Worm (Caenorhabditis elegans): ENCODE results near the gene F56B3.6.

Gene F56B3.6

ce11 chrIV:782393-782792 is 5.5 kb upstream of the F56B3.6 start:
- no peak for TF ChIP-seq fos-1 (tag; optimal IDR thresholded peaks at IDR 0.05)
- no peak for TF ChIP-seq nhr-47 (tag; optimal IDR thresholded peaks at IDR 0.05)
- no peak for TF ChIP-seq ztf-11 (tag; optimal IDR thresholded peaks at IDR 0.05)
- no peak for TF ChIP-seq F16B12.6 (tag; optimal IDR thresholded peaks at IDR 0.05)
- no peak for TF ChIP-seq aly-2 (tag; optimal IDR thresholded peaks at IDR 0.05)
- TF ChIP-seq egl-13 (tag; optimal IDR thresholded peaks at IDR 0.05), result no peak
- TF ChIP-seq nhr-71 (tag; optimal IDR thresholded peaks at IDR 0.05), result no peak

- TF ChIP-seq C04F5.9 (tag; optimal IDR thresholded peaks at IDR 0.05) (no peak), nhr-237 (tag; optimal IDR thresholded peaks at IDR 0.05) (no peak), lsy-2 (tag; optimal IDR thresholded peaks at IDR 0.05) (no peak), pag-3 (tag; optimal IDR thresholded peaks at IDR 0.05; ENCODE audit: borderline replicate concordance, insufficient read depth) (no peak), irx-1 (tag; optimal IDR thresholded peaks at IDR 0.05) (no peak), unc-130 (tag; optimal IDR thresholded peaks at IDR 0.05) (no peak), efl-1 (optimal IDR thresholded peaks at IDR 0.05) (peak in 1 of 2 experiments; percentile 41), efl-1 (GFP tag; optimal IDR thresholded peaks at IDR 0.05 in 1 of 2) (no peak), tlp-1 (tag; optimal IDR thresholded peaks at IDR 0.05) (no peak), alr-1 (tag; optimal IDR thresholded peaks at IDR 0.05; ENCODE audit: borderline replicate concordance) (no peak), lin-13 (GFP tag; optimal IDR thresholded peaks at IDR 0.05) (no peak), F16B12.6 (tag; optimal IDR thresholded peaks at IDR 0.05) (peak; percentile 7), hlh-17 (GFP tag; optimal IDR thresholded peaks at IDR 0.05; ENCODE audit: borderline replicate concordance) (no peak)
Observed at ce11 chrIV:794275-794674, 6.4 kb downstream of the F56B3.6 start, which contains the start of gene F56B3.4. TSS of gene F56B3.4 (minus strand) at chrIV:794275.

- TF ChIP-seq alr-1 (tag; optimal IDR thresholded peaks at IDR 0.05; ENCODE audit: borderline replicate concordance) (no peak), C16A3.4 (tag; optimal IDR thresholded peaks at IDR 0.05) (no peak), F16B12.6 (tag; optimal IDR thresholded peaks at IDR 0.05) (peak; percentile 58), efl-1 (optimal IDR thresholded peaks at IDR 0.05) (peak; percentile 9 to 22), efl-1 (GFP tag; optimal IDR thresholded peaks at IDR 0.05 in 1 of 2) (peak in 1 of 2 experiments; percentile 26), ama-1 (optimal IDR thresholded peaks at IDR 0.05) (no peak), mdl-1 (tag; optimal IDR thresholded peaks at IDR 0.05) (no peak)
Observed at ce11 chrIV:795383-795872, 7.6 kb downstream of the F56B3.6 start, which contains the start of gene skr-18. TSS of gene skr-18 (minus strand) at chrIV:795433.

- TF ChIP-seq fkh-10 (GFP tag; optimal IDR thresholded peaks at IDR 0.05) (no peak), elt-2 (tag; optimal IDR thresholded peaks at IDR 0.05) (peak; percentile 68), unc-86 (tag; optimal IDR thresholded peaks at IDR 0.05) (peak; percentile 79), mab-9 (GFP tag; IDR thresholded peaks at IDR 0.05) (peak; percentile 71), elt-3 (tag; optimal IDR thresholded peaks at IDR 0.05) (peak in 1 of 6 experiments; percentile 34), nhr-47 (tag; optimal IDR thresholded peaks at IDR 0.05) (peak; percentile 94), jun-1 (tag; optimal IDR thresholded peaks at IDR 0.05) (no peak), irx-1 (tag; optimal IDR thresholded peaks at IDR 0.05) (peak; percentile 84), zip-4 (GFP tag; optimal IDR thresholded peaks at IDR 0.05) (peak; percentile 19), egl-13 (tag; optimal IDR thresholded peaks at IDR 0.05) (peak; percentile 87), unc-98 (GFP tag; IDR thresholded peaks at IDR 0.05) (peak; percentile 93), nhr-19 (GFP tag; conservative IDR thresholded peaks at IDR 0.05) (peak; percentile 71), zag-1 (tag; optimal IDR thresholded peaks at IDR 0.05) (peak; percentile 52), aly-2 (tag; optimal IDR thresholded peaks at IDR 0.05) (peak; percentile 44), Y116A8C.19 (tag; optimal IDR thresholded peaks at IDR 0.05; ENCODE audit: borderline replicate concordance) (peak; percentile 65), ceh-90 (tag; optimal IDR thresholded peaks at IDR 0.05) (peak; percentile 80), nhr-71 (tag; optimal IDR thresholded peaks at IDR 0.05) (peak; percentile 95), lin-35 (GFP tag; optimal IDR thresholded peaks at IDR 0.05) (peak; percentile 64 to 77), lin-15B (tag; optimal IDR thresholded peaks at IDR 0.05) (peak; percentile 76), ceh-88 (GFP tag; IDR thresholded peaks at IDR 0.05) (peak; percentile 93), ztf-4 (tag; optimal IDR thresholded peaks at IDR 0.05) (no peak), unc-130 (tag; optimal IDR thresholded peaks at IDR 0.05) (no peak), lin-14 (GFP tag; optimal IDR thresholded peaks at IDR 0.05) (peak; percentile 93), unc-62 (GFP tag; optimal IDR thresholded peaks at IDR 0.05) (no peak), pax-3 (tag; optimal IDR thresholded peaks at IDR 0.05) (peak; percentile 96), nhr-28 (tag; optimal IDR thresholded peaks at IDR 0.05) (no peak), pag-3 (tag; optimal IDR thresholded peaks at IDR 0.05; ENCODE audit: borderline replicate concordance, insufficient read depth) (no peak), isw-1 (GFP tag; IDR thresholded peaks at IDR 0.05) (peak; percentile 90), sox-4 (tag; optimal IDR thresholded peaks at IDR 0.05) (peak; percentile 82), hpl-2 (GFP tag; optimal IDR thresholded peaks at IDR 0.05) (no peak)
Observed at ce11 chrIV:796521-797073, 8.7 kb downstream of the F56B3.6 start, which contains the start of the genes F56B3.11 and ech-5. TSS of gene F56B3.11 (minus strand) at chrIV:796571. TSS of gene ech-5 (plus strand) at chrIV:797023.

Measured in whole organism, L1 larva.